Worm (Caenorhabditis elegans): Measurements from ENCODE around the gene str-15.
A peak's percentile ranks its signal among the peaks of the same experiment; 100 is the strongest.

str-15 gene

ce11 chrV:16494359-16494758, 35.7 kb upstream of the str-15 start, which contains the start of gene comt-2:
comt-2 (minus strand) TSS chrV:16494489.
- TF ChIP-seq elt-2 (tag; optimal IDR thresholded peaks at IDR 0.05): peak; percentile 88
- TF ChIP-seq ttx-3 (tag; optimal IDR thresholded peaks at IDR 0.05): no peak

ce11 chrV:16488172-16488571, 29.6 kb upstream of the str-15 start, which contains the start of gene sqst-4:
sqst-4 (plus strand) TSS chrV:16488472.
- TF ChIP-seq ceh-30 (tag; optimal IDR thresholded peaks at IDR 0.05) (no peak), elt-2 (tag; optimal IDR thresholded peaks at IDR 0.05) (no peak), K02D7.2 (tag; optimal IDR thresholded peaks at IDR 0.05) (no peak), unc-42 (tag; optimal IDR thresholded peaks at IDR 0.05) (no peak), ama-1 (optimal IDR thresholded peaks at IDR 0.05) (no peak), C08G9.2 (tag; optimal IDR thresholded peaks at IDR 0.05) (no peak), ceh-22 (tag; optimal IDR thresholded peaks at IDR 0.05) (no peak), hlh-30 (tag; optimal IDR thresholded peaks at IDR 0.05; ENCODE audit: insufficient read depth) (no peak), pax-1 (tag; optimal IDR thresholded peaks at IDR 0.05) (no peak), che-1 (tag; optimal IDR thresholded peaks at IDR 0.05) (no peak), dmd-4 (tag; optimal IDR thresholded peaks at IDR 0.05; ENCODE audit: borderline replicate concordance) (no peak), npax-4 (tag; optimal IDR thresholded peaks at IDR 0.05) (no peak), K09A11.1 (tag; optimal IDR thresholded peaks at IDR 0.05; ENCODE audit: insufficient read depth) (no peak), tbx-2 (tag; optimal IDR thresholded peaks at IDR 0.05) (no peak)

ce11 chrV:16487474-16487873, 28.9 kb upstream of the str-15 start, which contains the start of gene Y32B12A.5:
Y32B12A.5 (minus strand) TSS chrV:16487574.
- no peak for TF ChIP-seq pax-1 (tag; optimal IDR thresholded peaks at IDR 0.05)
- no peak for TF ChIP-seq eyg-1 (tag; optimal IDR thresholded peaks at IDR 0.05)
- no peak for TF ChIP-seq ceh-6 (GFP tag; optimal IDR thresholded peaks at IDR 0.05)
- no peak for TF ChIP-seq ceh-30 (tag; optimal IDR thresholded peaks at IDR 0.05)
- TF ChIP-seq hlh-8 (tag; optimal IDR thresholded peaks at IDR 0.05): no peak
- no peak for TF ChIP-seq hlh-6 (tag; optimal IDR thresholded peaks at IDR 0.05)
- no peak for TF ChIP-seq fkh-6 (tag; optimal IDR thresholded peaks at IDR 0.05)
- TF ChIP-seq C38D4.7 (GFP tag; optimal IDR thresholded peaks at IDR 0.05): no peak
- TF ChIP-seq mec-3 (tag; optimal IDR thresholded peaks at IDR 0.05; ENCODE audit: borderline replicate concordance): no peak

ce11 chrV:16483681-16484080, 25.1 kb upstream of the str-15 start, which contains the start of gene srh-139:
srh-139 (plus strand) TSS chrV:16483981.
- TF ChIP-seq mec-3 (tag; optimal IDR thresholded peaks at IDR 0.05; ENCODE audit: borderline replicate concordance) (no peak), pag-3 (tag; optimal IDR thresholded peaks at IDR 0.05; ENCODE audit: borderline replicate concordance) (no peak), dve-1 (tag; optimal IDR thresholded peaks at IDR 0.05) (no peak), nfya-1 (tag; optimal IDR thresholded peaks at IDR 0.05) (no peak), F13H6.1 (tag; optimal IDR thresholded peaks at IDR 0.05) (no peak), ets-4 (tag; optimal IDR thresholded peaks at IDR 0.05) (no peak), fkh-10 (GFP tag; optimal IDR thresholded peaks at IDR 0.05) (no peak), elt-4 (tag; optimal IDR thresholded peaks at IDR 0.05) (no peak)

ce11 chrV:16483044-16483443, 24.4 kb upstream of the str-15 start, which contains the start of gene F57E7.2:
F57E7.2 (minus strand) TSS chrV:16483144.
- TF ChIP-seq ceh-30 (tag; optimal IDR thresholded peaks at IDR 0.05) (no peak), pqm-1 (tag; optimal IDR thresholded peaks at IDR 0.05) (no peak), C38D4.7 (GFP tag; optimal IDR thresholded peaks at IDR 0.05) (no peak), unc-55 (GFP tag; optimal IDR thresholded peaks at IDR 0.05) (no peak), unc-42 (tag; optimal IDR thresholded peaks at IDR 0.05) (no peak), elt-4 (tag; optimal IDR thresholded peaks at IDR 0.05) (no peak), fax-1 (tag; optimal IDR thresholded peaks at IDR 0.05) (no peak), nhr-232 (tag; optimal IDR thresholded peaks at IDR 0.05) (no peak), ceh-19 (GFP tag; optimal IDR thresholded peaks at IDR 0.05) (no peak), nfya-1 (tag; optimal IDR thresholded peaks at IDR 0.05) (no peak), hlh-30 (tag; optimal IDR thresholded peaks at IDR 0.05; ENCODE audit: insufficient read depth) (no peak), pha-2 (tag; optimal IDR thresholded peaks at IDR 0.05) (no peak), ceh-48 (tag; optimal IDR thresholded peaks at IDR 0.05) (no peak)
